Worm (Caenorhabditis elegans) whole organism, L3 larva: ENCODE measurements around the gene mks-1.

Source experiments
- ama-1 ChIP-seq: fragments of 150-350 bp; optimal IDR thresholded peaks from 2 replicates; lab custom pipeline; 2018
- ceh-16 ChIP-seq: sonication (generic microtip); optimal IDR thresholded peaks from 2 replicates; lab custom pipeline; 2017; ENCODE audit warnings: missing biosample characterization, missing genetic modification characterization
- ceh-9 ChIP-seq: sonication (generic microtip); optimal IDR thresholded peaks from 2 replicates; lab custom pipeline; 2018; ENCODE audit warnings: missing biosample characterization, missing genetic modification characterization
- elt-3 ChIP-seq, 3 experiments: fragments of 150-350 bp in 1 of 3; sonication (generic microtip) in 2 of 3; optimal IDR thresholded peaks; 2 replicates in 2 of 3; 4 replicates in 1 of 3; lab custom pipeline; 2014 to 2017; ENCODE audit warnings: missing biosample characterization in 3 of 3, missing genetic modification characterization in 3 of 3
- lin-15B ChIP-seq: fragments of 150-350 bp; optimal IDR thresholded peaks from 2 replicates; lab custom pipeline; 2014; ENCODE audit warnings: missing biosample characterization, missing genetic modification characterization
- lin-39 ChIP-seq: fragments of 150-350 bp; optimal IDR thresholded peaks from 2 replicates; lab custom pipeline; 2018; ENCODE audit warnings: missing biosample characterization, missing genetic modification reagents, missing genetic modification characterization
- lsy-12 ChIP-seq: sonication (generic microtip); optimal IDR thresholded peaks from 2 replicates; lab custom pipeline; 2016; ENCODE audit warnings: mild to moderate bottlenecking, missing genetic modification characterization, missing compliant biosample characterization
- nhr-11 ChIP-seq: fragments of 150-350 bp; optimal IDR thresholded peaks from 2 replicates; lab custom pipeline; 2014; ENCODE audit warnings: missing biosample characterization, missing genetic modification characterization
- nhr-237 ChIP-seq: fragments of 150-350 bp; optimal IDR thresholded peaks from 2 replicates; lab custom pipeline; 2014; ENCODE audit warnings: missing biosample characterization, missing genetic modification characterization
- nhr-28 ChIP-seq: fragments of 150-350 bp; optimal IDR thresholded peaks from 2 replicates; lab custom pipeline; 2014; ENCODE audit warnings: missing biosample characterization, missing genetic modification characterization
- nhr-77 ChIP-seq: fragments of 150-350 bp; optimal IDR thresholded peaks from 2 replicates; lab custom pipeline; 2014; ENCODE audit warnings: missing biosample characterization, missing genetic modification characterization
- tbx-2 ChIP-seq: sonication (generic microtip); optimal IDR thresholded peaks from 2 replicates; lab custom pipeline; 2016; ENCODE audit warnings: mild to moderate bottlenecking, missing genetic modification characterization, missing compliant biosample characterization
- unc-39 ChIP-seq: sonication (generic microtip); optimal IDR thresholded peaks from 4 replicates; lab custom pipeline; 2017; ENCODE audit warnings: missing biosample characterization, missing genetic modification characterization
- ztf-11 ChIP-seq: fragments of 150-350 bp; optimal IDR thresholded peaks from 2 replicates; lab custom pipeline; 2014; ENCODE audit warnings: missing biosample characterization, missing genetic modification characterization

DNA sequence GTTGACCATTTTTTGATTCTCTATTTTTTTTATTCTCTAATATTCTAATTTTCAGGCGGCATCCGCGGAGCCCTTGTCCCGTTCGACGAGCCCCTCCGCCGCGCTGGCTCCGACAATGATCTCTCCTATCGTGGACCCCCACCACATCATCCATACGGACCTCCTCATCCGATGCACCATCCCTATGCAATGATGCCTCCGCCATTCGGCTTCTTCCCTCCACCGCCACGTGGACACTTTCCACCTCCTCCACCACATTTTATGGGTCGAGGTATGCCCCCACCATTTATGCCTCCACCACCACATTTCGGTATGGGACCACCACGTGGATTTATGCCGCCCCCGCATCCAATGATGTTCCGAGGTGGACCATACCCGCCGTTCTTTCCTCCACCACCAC, 16.8 kb upstream of the mks-1 start:
- TF ChIP-seq lin-39, result no peak
- no peak for TF ChIP-seq nhr-11 (tag; lab: Kevin White, UChicago)
- no peak for TF ChIP-seq ceh-9
- TF ChIP-seq lin-15B (tag; lab: Kevin White, UChicago), result no peak
- TF ChIP-seq nhr-77 (tag; lab: Kevin White, UChicago), result no peak
- no peak for TF ChIP-seq ama-1
- TF ChIP-seq ceh-16, result no peak
- no peak for TF ChIP-seq nhr-28
- no peak for TF ChIP-seq elt-3 (tag; optimal IDR thresholded peaks at IDR 0.05; lab: Kevin White, UChicago)
- TF ChIP-seq tbx-2 (tag; lab: Kevin White, UChicago), result no peak
- TF ChIP-seq lsy-12 (tag; lab: Kevin White, UChicago), result no peak
- TF ChIP-seq unc-39, result no peak
- TF ChIP-seq nhr-237 (tag; lab: Kevin White, UChicago), result no peak
- TF ChIP-seq ztf-11 (tag; lab: Kevin White, UChicago), result no peak
